Worm (Caenorhabditis elegans) whole organism, L3 larva: ENCODE results near the gene oma-2.

Experiments
- aly-2 ChIP-seq: fragments of 150-350 bp; optimal IDR thresholded peaks from 2 replicates; lab custom pipeline; 2014; ENCODE audit warnings: missing biosample characterization, missing genetic modification characterization
- ceh-16 ChIP-seq: sonication (generic microtip); optimal IDR thresholded peaks from 2 replicates; lab custom pipeline; 2017; ENCODE audit warnings: missing biosample characterization, missing genetic modification characterization
- ceh-9 ChIP-seq: sonication (generic microtip); optimal IDR thresholded peaks from 2 replicates; lab custom pipeline; 2018; ENCODE audit warnings: missing biosample characterization, missing genetic modification characterization
- egl-27 ChIP-seq: sonication (generic microtip); optimal IDR thresholded peaks from 4 replicates; lab custom pipeline; 2017; ENCODE audit warnings: missing biosample characterization, missing genetic modification reagents, missing genetic modification characterization
- eor-1 ChIP-seq, 2 experiments: fragments of 150-350 bp; optimal IDR thresholded peaks; 2 replicates each; lab custom pipeline; 2014 to 2018; ENCODE audit warnings: missing biosample characterization in 2 of 2, missing genetic modification characterization in 2 of 2
- fos-1 ChIP-seq: fragments of 150-350 bp; optimal IDR thresholded peaks from 2 replicates; lab custom pipeline; 2014; ENCODE audit warnings: missing biosample characterization, missing genetic modification characterization
- hmg-11 ChIP-seq: sonication (generic microtip); optimal IDR thresholded peaks from 2 replicates; lab custom pipeline; 2016; ENCODE audit warnings: missing genetic modification characterization, missing compliant biosample characterization
- lin-39 ChIP-seq: fragments of 150-350 bp; optimal IDR thresholded peaks from 2 replicates; lab custom pipeline; 2018; ENCODE audit warnings: missing biosample characterization, missing genetic modification reagents, missing genetic modification characterization
- mml-1 ChIP-seq: fragments of 150-350 bp; sonication (generic microtip); optimal IDR thresholded peaks from 3 replicates; lab custom pipeline; 2014; ENCODE audit warnings: missing biosample characterization, missing genetic modification characterization
- nfya-1 ChIP-seq: sonication (generic microtip); optimal IDR thresholded peaks from 2 replicates; lab custom pipeline; 2017; ENCODE audit warnings: missing genetic modification characterization, mild to moderate bottlenecking, missing compliant biosample characterization, antibody characterized with exemption, moderate library complexity; ENCODE audit not compliant: insufficient read depth
- nhr-11 ChIP-seq: fragments of 150-350 bp; optimal IDR thresholded peaks from 2 replicates; lab custom pipeline; 2014; ENCODE audit warnings: missing biosample characterization, missing genetic modification characterization
- nhr-12 ChIP-seq: fragments of 150-350 bp; optimal IDR thresholded peaks from 2 replicates; lab custom pipeline; 2014; ENCODE audit warnings: missing biosample characterization, missing genetic modification characterization
- nhr-67 ChIP-seq: fragments of 150-350 bp; optimal IDR thresholded peaks from 2 replicates; lab custom pipeline; 2014; ENCODE audit warnings: missing biosample characterization, missing genetic modification characterization
- nhr-76 ChIP-seq: fragments of 150-350 bp; sonication (generic microtip); optimal IDR thresholded peaks from 5 replicates; lab custom pipeline; 2014; ENCODE audit warnings: missing biosample characterization, missing genetic modification characterization
- pqm-1 ChIP-seq: fragments of 150-350 bp; optimal IDR thresholded peaks from 2 replicates; lab custom pipeline; 2017; ENCODE audit warnings: missing biosample characterization, missing genetic modification characterization, inconsistent platforms
- sea-2 ChIP-seq: fragments of 150-350 bp; sonication (generic microtip); optimal IDR thresholded peaks from 4 replicates; lab custom pipeline; 2014; ENCODE audit warnings: missing biosample characterization, missing genetic modification reagents, missing genetic modification characterization
- skn-1 ChIP-seq: fragments of 150-350 bp; optimal IDR thresholded peaks from 2 replicates; lab custom pipeline; 2014; ENCODE audit warnings: missing biosample characterization, missing genetic modification characterization
- unc-39 ChIP-seq: sonication (generic microtip); optimal IDR thresholded peaks from 4 replicates; lab custom pipeline; 2017; ENCODE audit warnings: missing biosample characterization, missing genetic modification characterization
- unc-62 ChIP-seq: fragments of 150-350 bp; sonication (generic microtip); optimal IDR thresholded peaks from 4 replicates; lab custom pipeline; 2014; ENCODE audit warnings: missing biosample characterization, missing genetic modification reagents, missing genetic modification characterization
- zag-1 ChIP-seq: fragments of 150-350 bp; optimal IDR thresholded peaks from 2 replicates; lab custom pipeline; 2014; ENCODE audit warnings: missing biosample characterization, missing genetic modification characterization
- ztf-11 ChIP-seq: fragments of 150-350 bp; optimal IDR thresholded peaks from 2 replicates; lab custom pipeline; 2014; ENCODE audit warnings: missing biosample characterization, missing genetic modification characterization

oma-2 gene

DNA sequence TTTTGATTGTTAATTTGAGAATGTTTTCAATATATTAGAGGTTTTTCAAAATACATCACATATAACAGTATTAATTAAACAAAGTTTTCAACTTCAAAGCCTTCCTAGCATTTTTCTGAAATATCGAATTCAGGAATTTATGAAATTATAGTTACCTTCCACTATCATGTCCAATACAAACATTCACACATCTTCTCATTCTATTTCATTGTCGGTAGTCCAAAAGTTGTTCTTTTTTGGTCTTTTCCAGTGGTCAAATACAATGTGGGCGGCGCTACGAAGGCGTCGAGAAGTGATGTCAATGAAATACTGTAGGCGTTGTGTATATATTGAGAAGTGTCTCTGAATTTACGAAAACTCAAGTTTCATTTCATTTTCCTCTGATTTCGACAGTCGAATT lies 46.5 kb downstream of the oma-2 start, which contains the start of gene catp-3:
TSS of gene catp-3 (plus strand) at position 301 of the 400 bp plus-strand sequence.
- TF ChIP-seq mml-1 (tag; lab: Kevin White, UChicago) = no peak
- TF ChIP-seq zag-1 (tag; lab: Kevin White, UChicago) = no peak
- no peak for TF ChIP-seq ztf-11 (tag; lab: Kevin White, UChicago)
- TF ChIP-seq eor-1 (tag; optimal IDR thresholded peaks at IDR 0.05; lab: Kevin White, UChicago) = no peak
- TF ChIP-seq nhr-76 (tag; lab: Kevin White, UChicago) = no peak
- no peak for TF ChIP-seq ceh-9 (tag; lab: Kevin White, UChicago)
- TF ChIP-seq nhr-11 = no peak
- no peak for TF ChIP-seq nfya-1 (tag; lab: Kevin White, UChicago)
- no peak for TF ChIP-seq pqm-1

- TF ChIP-seq skn-1 (tag; lab: Kevin White, UChicago) (no peak), eor-1 (tag; optimal IDR thresholded peaks at IDR 0.05; lab: Kevin White, UChicago) (no peak), ceh-9 (tag; lab: Kevin White, UChicago) (no peak), aly-2 (tag; lab: Kevin White, UChicago) (no peak), nhr-67 (tag; lab: Kevin White, UChicago) (no peak), pqm-1 (no peak), lin-39 (tag; lab: Kevin White, UChicago) (no peak), unc-39 (tag; lab: Kevin White, UChicago) (no peak), egl-27 (tag; lab: Kevin White, UChicago) (no peak), nhr-76 (tag; lab: Kevin White, UChicago) (no peak), fos-1 (tag; lab: Kevin White, UChicago) (no peak), unc-62 (no peak), hmg-11 (tag; lab: Kevin White, UChicago) (no peak), nhr-12 (tag; lab: Kevin White, UChicago) (no peak), ceh-16 (tag; lab: Kevin White, UChicago) (no peak), sea-2 (GFP tag; lab: Kevin White, UChicago) (no peak)
Observed at ce11 chrV:8079813-8080212, 50.6 kb downstream of the oma-2 start.
